Fruit fly (Drosophila melanogaster) whole organism, adult: ENCODE measurements around the gene wam.

Experiments
- CG33017 ChIP-seq: fragments of 200-800 bp; sonication (Bioruptor generic); optimal IDR thresholded peaks from 2 replicates; lab custom pipeline; 2018; ENCODE audit warnings: missing biosample characterization, mild to moderate bottlenecking, missing genetic modification characterization, moderate library complexity
- Hr96 ChIP-seq: fragments of 200-800 bp; sonication (Bioruptor generic); optimal IDR thresholded peaks from 2 replicates; lab custom pipeline; 2016; ENCODE audit warnings: missing biosample characterization, missing genetic modification characterization
- bab1 ChIP-seq: fragments of 200-800 bp; sonication (Bioruptor generic); optimal IDR thresholded peaks from 3 replicates; lab custom pipeline; 2019; ENCODE audit warnings: missing biosample characterization, mild to moderate bottlenecking, missing genetic modification characterization, moderate library complexity
- cnc ChIP-seq, 2 experiments: fragments of >200 bp; optimal IDR thresholded peaks; 2 replicates each; lab custom pipeline; 2017

dm6 chr3R:23336513-23336912 is 48.7 kb upstream of the wam start:
- TF ChIP-seq CG33017 (no peak), cnc (optimal IDR thresholded peaks at IDR 0.05; lab: Kevin White, UChicago) (no peak), bab1 (GFP tag; lab: Kevin White, UChicago) (no peak), Hr96 (GFP tag; lab: Kevin White, UChicago) (no peak)
